Worm (Caenorhabditis elegans) whole organism, early embryonic: Measurements from ENCODE around the gene ugt-34.

ENCODE experiments used
- aly-1 ChIP-seq: sonication (generic microtip); optimal IDR thresholded peaks from 2 replicates; lab custom pipeline; 2016; ENCODE audit warnings: missing genetic modification characterization, missing compliant biosample characterization
- ceh-36 ChIP-seq: sonication (generic microtip); optimal IDR thresholded peaks from 2 replicates; lab custom pipeline; 2016; ENCODE audit warnings: missing genetic modification characterization, inconsistent platforms, missing compliant biosample characterization
- flt-1 ChIP-seq: fragments of 200-800 bp; sonication (Bioruptor generic); IDR thresholded peaks from 2 replicates; pipeline ENCODE4 v1.3.6; 2022; ENCODE audit warnings: missing genetic modification characterization, missing compliant biosample characterization
- tbx-37 ChIP-seq: fragments of 200-800 bp; sonication (Bioruptor generic); conservative IDR thresholded peaks from 2 replicates; pipeline ENCODE4 v1.3.6; 2022; ENCODE audit warnings: missing genetic modification reagents, missing genetic modification characterization, missing compliant biosample characterization
- tra-4 ChIP-seq: sonication (generic microtip); optimal IDR thresholded peaks from 2 replicates; lab custom pipeline; 2017; ENCODE audit warnings: missing genetic modification characterization, missing compliant biosample characterization

ce11 chrV:10687601-10688000 lies 30.8 kb upstream of the ugt-34 start, which contains the start of gene F29F11.20:
- TF ChIP-seq tbx-37 (GFP tag; lab: Robert Waterston, UW) = no peak
- TF ChIP-seq ceh-36 (tag; lab: Kevin White, UChicago) = no peak
- TF ChIP-seq aly-1 (tag; lab: Kevin White, UChicago) = no peak
- no peak for TF ChIP-seq flt-1 (GFP tag; lab: Robert Waterston, UW)
- no peak for TF ChIP-seq tra-4 (tag; lab: Kevin White, UChicago)
